Worm (Caenorhabditis elegans): Measurements from ENCODE around the gene C30F2.2.

Gene C30F2.2

DNA sequence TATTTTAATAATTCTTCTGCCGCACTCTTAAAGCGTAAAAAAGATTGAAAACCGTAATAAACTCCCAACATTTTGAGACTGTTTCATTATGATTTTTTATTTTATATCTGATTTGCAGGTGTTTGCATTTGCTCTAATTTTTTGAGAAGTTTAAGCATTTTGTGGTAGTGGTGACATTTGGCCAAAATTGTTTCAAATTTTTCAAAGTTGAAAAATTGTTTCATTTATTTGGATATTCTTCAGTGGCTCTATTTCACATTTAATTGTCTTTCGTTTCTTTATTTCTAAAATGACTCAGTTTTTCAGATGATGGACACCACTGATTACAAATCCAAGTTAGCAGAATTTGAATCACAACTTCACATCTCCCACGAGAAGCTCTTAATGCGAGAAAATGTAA lies 9.4 kb upstream of the C30F2.2 start, which contains the start of gene C30F2.5:
Gene C30F2.5 (plus strand): TSS at position 301 of the 400 bp plus-strand sequence.
- TF ChIP-seq nhr-71 (tag; optimal IDR thresholded peaks at IDR 0.05) (no peak), C16A3.4 (tag; optimal IDR thresholded peaks at IDR 0.05) (no peak), nhr-20 (tag; optimal IDR thresholded peaks at IDR 0.05) (no peak), lin-13 (GFP tag; optimal IDR thresholded peaks at IDR 0.05) (no peak), hlh-4 (tag; optimal IDR thresholded peaks at IDR 0.05) (no peak), fkh-10 (GFP tag; optimal IDR thresholded peaks at IDR 0.05) (no peak), tlp-1 (tag; optimal IDR thresholded peaks at IDR 0.05) (no peak), sptf-1 (tag; optimal IDR thresholded peaks at IDR 0.05) (no peak), dsc-1 (tag; optimal IDR thresholded peaks at IDR 0.05) (no peak), ceh-82 (tag; optimal IDR thresholded peaks at IDR 0.05) (no peak), mef-2 (tag; optimal IDR thresholded peaks at IDR 0.05) (no peak), ztf-4 (tag; optimal IDR thresholded peaks at IDR 0.05) (no peak), mab-9 (GFP tag; IDR thresholded peaks at IDR 0.05) (no peak)

DNA sequence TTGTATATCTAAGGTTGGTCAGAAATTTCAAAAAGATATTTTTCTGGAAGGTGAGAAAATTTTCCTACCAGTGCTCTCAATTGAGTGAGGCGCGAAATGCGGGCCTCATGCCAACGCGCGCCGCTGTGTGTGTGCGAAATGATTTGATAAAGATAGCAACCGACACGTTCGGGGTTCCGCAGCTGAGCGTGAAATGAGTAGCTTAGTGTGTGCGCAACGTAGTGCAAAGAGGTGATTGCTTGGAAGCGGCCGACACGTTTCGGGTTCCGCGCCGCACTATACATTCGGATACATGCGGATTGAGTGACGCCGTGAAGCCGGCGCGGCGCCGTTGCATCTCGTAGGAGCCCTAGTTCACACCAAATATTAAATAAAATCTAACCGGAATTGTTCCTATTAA lies 6.2 kb upstream of the C30F2.2 start:
- no peak for TF ChIP-seq nhr-84 (tag; optimal IDR thresholded peaks at IDR 0.05)
- no peak for TF ChIP-seq fkh-4 (tag; optimal IDR thresholded peaks at IDR 0.05; ENCODE audit: borderline replicate concordance)
- TF ChIP-seq lin-14 (GFP tag; optimal IDR thresholded peaks at IDR 0.05) = no peak
- peak; percentile 17 for TF ChIP-seq rnt-1 (tag; optimal IDR thresholded peaks at IDR 0.05)
- TF ChIP-seq unc-86 (tag; optimal IDR thresholded peaks at IDR 0.05) = no peak
- TF ChIP-seq snpc-4 (tag; optimal IDR thresholded peaks at IDR 0.05) = peak; percentile 93

DNA sequence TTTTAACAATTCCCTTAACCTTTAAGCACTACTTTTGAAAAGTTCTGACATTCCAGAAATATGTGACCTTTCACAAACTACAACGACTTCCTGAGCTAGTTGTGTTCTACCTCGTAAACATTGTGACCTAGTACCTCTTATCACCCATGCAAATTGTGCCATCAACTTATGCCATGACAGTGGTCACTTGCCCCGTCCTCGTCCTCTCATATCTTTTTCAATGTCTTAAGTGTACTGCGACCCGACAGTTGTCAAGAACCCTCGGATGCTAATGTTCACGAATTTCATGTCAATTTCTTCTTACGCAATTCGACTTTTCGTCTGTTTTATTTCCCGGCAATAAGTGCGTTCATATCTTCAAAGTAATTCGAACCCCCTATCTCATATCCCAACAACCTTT lies 2.8 kb upstream of the C30F2.2 start:
- TF ChIP-seq nhr-19 (GFP tag; conservative IDR thresholded peaks at IDR 0.05) (no peak), tlp-1 (tag; optimal IDR thresholded peaks at IDR 0.05) (no peak), elt-2 (tag; optimal IDR thresholded peaks at IDR 0.05) (peak; percentile 4), nhr-11 (tag; optimal IDR thresholded peaks at IDR 0.05) (no peak), vab-15 (tag; optimal IDR thresholded peaks at IDR 0.05) (no peak), nhr-85 (tag) (no peak), ceh-82 (tag; optimal IDR thresholded peaks at IDR 0.05) (no peak), ces-1 (GFP tag; optimal IDR thresholded peaks at IDR 0.05) (no peak)

DNA sequence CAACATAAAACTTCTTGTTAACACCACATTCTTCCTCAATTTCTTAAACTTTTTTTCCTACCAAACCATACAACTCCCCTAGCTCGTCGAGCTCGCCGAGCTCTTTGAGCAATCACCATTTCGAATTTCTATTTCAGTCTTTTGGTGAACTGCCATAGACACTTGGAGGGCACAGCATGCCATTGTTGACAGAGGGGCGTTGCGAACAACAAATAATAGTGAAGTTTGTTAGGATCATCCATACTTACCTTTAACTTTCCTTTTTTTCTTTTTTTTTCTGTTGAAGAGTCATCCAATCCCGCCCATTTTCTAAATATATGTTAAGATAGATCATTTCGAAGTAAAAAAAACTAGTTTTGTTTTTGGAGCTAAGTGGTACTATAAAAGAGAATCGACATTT lies 3.0 kb downstream of the C30F2.2 start, which contains the start of gene idpp-14:
Gene idpp-14 (plus strand): TSS at position 324 of the 400 bp plus-strand sequence.
- TF ChIP-seq fkh-4 (tag; optimal IDR thresholded peaks at IDR 0.05; ENCODE audit: borderline replicate concordance) = no peak
- no peak for TF ChIP-seq ceh-88 (GFP tag; IDR thresholded peaks at IDR 0.05)
- no peak for TF ChIP-seq ces-1 (GFP tag; optimal IDR thresholded peaks at IDR 0.05)
- no peak for TF ChIP-seq nhr-90 (tag; optimal IDR thresholded peaks at IDR 0.05; ENCODE audit: poor library complexity)
- peak; percentile 12 for TF ChIP-seq nhr-77 (tag; optimal IDR thresholded peaks at IDR 0.05)

DNA sequence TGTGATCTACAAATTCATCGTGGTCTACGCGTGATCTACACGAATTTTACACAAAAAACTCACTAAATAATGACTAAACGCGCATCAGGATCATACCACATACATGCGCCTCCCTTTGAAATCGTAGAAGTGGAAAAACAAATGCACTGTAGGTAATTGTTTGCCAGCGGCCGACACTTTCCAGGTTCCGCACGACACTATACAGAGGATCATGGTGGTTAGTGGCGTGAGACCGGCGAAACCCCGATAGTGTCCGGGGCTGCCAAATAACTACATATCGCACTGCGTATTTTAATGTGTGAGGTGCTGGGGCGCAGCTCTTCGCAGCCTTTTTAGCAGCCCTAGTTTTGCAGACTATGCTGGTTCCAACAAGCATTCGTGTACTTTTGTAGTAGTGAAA lies 6.3 kb downstream of the C30F2.2 start:
- TF ChIP-seq snu-23 (GFP tag; optimal IDR thresholded peaks at IDR 0.05) (no peak), lin-13 (GFP tag; optimal IDR thresholded peaks at IDR 0.05) (no peak), zip-4 (GFP tag; optimal IDR thresholded peaks at IDR 0.05) (no peak), unc-62 (GFP tag; optimal IDR thresholded peaks at IDR 0.05) (no peak), efl-1 (optimal IDR thresholded peaks at IDR 0.05) (no peak), efl-1 (GFP tag; optimal IDR thresholded peaks at IDR 0.05 in 1 of 2) (peak in 1 of 2 experiments; percentile 0)

DNA sequence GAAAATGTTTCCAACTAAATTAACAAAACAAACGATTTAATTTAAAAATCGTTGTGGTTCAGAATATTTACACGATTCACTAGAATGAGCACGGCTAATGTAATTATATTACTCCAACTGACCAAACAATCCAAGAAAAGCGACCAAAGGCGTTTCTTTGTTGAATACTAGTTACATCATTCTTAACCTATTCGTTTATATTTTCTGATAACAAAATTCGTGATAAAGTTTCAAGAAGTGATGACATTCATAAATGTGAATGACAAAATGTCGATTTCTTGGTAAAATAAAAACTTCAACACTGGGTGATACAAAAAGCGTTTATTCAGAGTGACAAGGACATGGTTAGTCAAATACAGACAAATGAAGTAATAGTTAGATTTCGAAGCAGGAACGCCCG lies 8.5 kb downstream of the C30F2.2 start, which contains the start of gene C30F2.4:
Gene C30F2.4 (minus strand): TSS at position 101 of the 400 bp plus-strand sequence.
- TF ChIP-seq efl-1 (optimal IDR thresholded peaks at IDR 0.05) = no peak
- peak in 1 of 2 experiments; percentile 65 for TF ChIP-seq efl-1 (GFP tag; optimal IDR thresholded peaks at IDR 0.05 in 1 of 2)
- TF ChIP-seq nhr-85 (tag) = no peak
